Worm (Caenorhabditis elegans): ENCODE results near the gene rps-29.

ce11 chrIII:778771-779170, 15.3 kb upstream of the rps-29 start, which contains the start of gene alh-11:
- TF ChIP-seq ama-1 (optimal IDR thresholded peaks at IDR 0.05): no peak
- no peak for TF ChIP-seq elt-3 (tag; optimal IDR thresholded peaks at IDR 0.05)
- TF ChIP-seq aly-2 (tag; optimal IDR thresholded peaks at IDR 0.05): no peak
- TF ChIP-seq fos-1 (tag; optimal IDR thresholded peaks at IDR 0.05): no peak
- no peak for TF ChIP-seq aha-1 (tag; optimal IDR thresholded peaks at IDR 0.05)
- TF ChIP-seq ztf-4 (tag; optimal IDR thresholded peaks at IDR 0.05): no peak
- no peak for TF ChIP-seq hpl-2 (GFP tag; optimal IDR thresholded peaks at IDR 0.05)
- TF ChIP-seq jun-1 (tag; optimal IDR thresholded peaks at IDR 0.05): no peak

Data from whole organism, L1 larva.